Worm (Caenorhabditis elegans): Measurements from ENCODE around the gene tbx-39.

Gene tbx-39

ce11 chrIV:15291162-15291561 is 32.5 kb upstream of the tbx-39 start, which contains the start of gene pqn-90:
TSS of gene pqn-90 (minus strand) at chrIV:15291262.
- no peak for TF ChIP-seq nhr-90 (tag; optimal IDR thresholded peaks at IDR 0.05; ENCODE audit: poor library complexity)
- TF ChIP-seq C16A3.4 (tag; optimal IDR thresholded peaks at IDR 0.05): no peak
- TF ChIP-seq ztf-4 (tag; optimal IDR thresholded peaks at IDR 0.05): no peak
- no peak for TF ChIP-seq nhr-71 (tag; optimal IDR thresholded peaks at IDR 0.05)
- no peak for TF ChIP-seq pqm-1 (tag; optimal IDR thresholded peaks at IDR 0.05)
- no peak for TF ChIP-seq mdl-1 (tag; optimal IDR thresholded peaks at IDR 0.05)
- TF ChIP-seq xbp-1 (tag; optimal IDR thresholded peaks at IDR 0.05): no peak
- TF ChIP-seq ceh-90 (tag; optimal IDR thresholded peaks at IDR 0.05): no peak
- no peak for TF ChIP-seq fkh-10 (GFP tag; optimal IDR thresholded peaks at IDR 0.05)
- TF ChIP-seq F16B12.6 (tag; optimal IDR thresholded peaks at IDR 0.05): no peak
- no peak for TF ChIP-seq sup-37 (GFP tag; optimal IDR thresholded peaks at IDR 0.05)
- no peak for TF ChIP-seq fos-1 (tag; optimal IDR thresholded peaks at IDR 0.05)
- TF ChIP-seq lin-15B (tag; optimal IDR thresholded peaks at IDR 0.05): no peak
- TF ChIP-seq unc-98 (GFP tag; IDR thresholded peaks at IDR 0.05): no peak
- no peak for TF ChIP-seq rnt-1 (tag; optimal IDR thresholded peaks at IDR 0.05)
- TF ChIP-seq nhr-47 (tag; optimal IDR thresholded peaks at IDR 0.05): no peak
- no peak for TF ChIP-seq fkh-4 (tag; optimal IDR thresholded peaks at IDR 0.05; ENCODE audit: borderline replicate concordance)
- TF ChIP-seq tbx-2 (tag; optimal IDR thresholded peaks at IDR 0.05): no peak
- TF ChIP-seq nhr-237 (tag; optimal IDR thresholded peaks at IDR 0.05): no peak

- TF ChIP-seq efl-1 (optimal IDR thresholded peaks at IDR 0.05): no peak
- peak in 1 of 2 experiments; percentile 83 for TF ChIP-seq efl-1 (GFP tag; optimal IDR thresholded peaks at IDR 0.05 in 1 of 2)
- TF ChIP-seq nhr-77 (tag; optimal IDR thresholded peaks at IDR 0.05): no peak
These were observed 32.1 kb upstream of the tbx-39 start, which contains the start of gene pqn-91 for ce11 chrIV:15291607-15292006. TSS of gene pqn-91 (plus strand) at chrIV:15291907.

ce11 chrIV:15294040-15294439 is 29.7 kb upstream of the tbx-39 start, which contains the start of gene Y73F8A.10:
TSS of gene Y73F8A.10 (plus strand) at chrIV:15294340.
- TF ChIP-seq dpl-1 (GFP tag; optimal IDR thresholded peaks at IDR 0.05) (no peak), nhr-19 (GFP tag; conservative IDR thresholded peaks at IDR 0.05) (no peak), pqm-1 (tag; optimal IDR thresholded peaks at IDR 0.05) (no peak), aly-2 (tag; optimal IDR thresholded peaks at IDR 0.05) (no peak), alr-1 (tag; optimal IDR thresholded peaks at IDR 0.05; ENCODE audit: borderline replicate concordance) (no peak), nhr-85 (tag) (no peak), snpc-4 (tag; optimal IDR thresholded peaks at IDR 0.05) (no peak), ceh-63 (GFP tag; optimal IDR thresholded peaks at IDR 0.05) (no peak), lir-3 (tag; optimal IDR thresholded peaks at IDR 0.05; ENCODE audit: poor library complexity) (no peak), vab-15 (tag; optimal IDR thresholded peaks at IDR 0.05) (no peak), nhr-71 (tag; optimal IDR thresholded peaks at IDR 0.05) (no peak), nhr-90 (tag; optimal IDR thresholded peaks at IDR 0.05; ENCODE audit: poor library complexity) (no peak), lin-35 (GFP tag; optimal IDR thresholded peaks at IDR 0.05) (no peak), sox-4 (tag; optimal IDR thresholded peaks at IDR 0.05) (no peak)

ce11 chrIV:15300041-15300440 is 23.7 kb upstream of the tbx-39 start:
- TF ChIP-seq xbp-1 (tag; optimal IDR thresholded peaks at IDR 0.05) (no peak), ceh-8 (GFP tag; optimal IDR thresholded peaks at IDR 0.05) (no peak), nhr-20 (tag; optimal IDR thresholded peaks at IDR 0.05) (no peak)

ce11 chrIV:15302151-15302550 is 21.5 kb upstream of the tbx-39 start, which contains the start of gene best-21:
TSS of gene best-21 (plus strand) at chrIV:15302451.
- TF ChIP-seq sptf-1 (tag; optimal IDR thresholded peaks at IDR 0.05) (no peak), ces-1 (GFP tag; optimal IDR thresholded peaks at IDR 0.05) (no peak), nhr-28 (tag; optimal IDR thresholded peaks at IDR 0.05) (no peak), ceh-82 (tag; optimal IDR thresholded peaks at IDR 0.05) (no peak), ceh-90 (tag; optimal IDR thresholded peaks at IDR 0.05) (no peak), unc-98 (GFP tag; IDR thresholded peaks at IDR 0.05) (no peak), snpc-4 (tag; optimal IDR thresholded peaks at IDR 0.05) (no peak)

Data from whole organism, L1 larva.